Worm (Caenorhabditis elegans): ENCODE data around the gene skr-10.

skr-10 gene

ce11 chrIV:15931176-15931575 is 15.4 kb upstream of the skr-10 start (continued):
- TF ChIP-seq dpff-1 (tag; optimal IDR thresholded peaks at IDR 0.05) (no peak), C06A6.2 (GFP tag; conservative IDR thresholded peaks at IDR 0.05) (no peak), egl-44 (GFP tag; IDR thresholded peaks at IDR 0.05) (peak; percentile 39; the same call in 1 of the 2 replicates), lsy-27 (tag; optimal IDR thresholded peaks at IDR 0.05; ENCODE audit: borderline replicate concordance, insufficient read depth) (peak; percentile 43), attf-3 (GFP tag; conservative IDR thresholded peaks at IDR 0.05) (no peak), mcd-1 (GFP tag; IDR thresholded peaks at IDR 0.05) (0 out of 2 replicates have a peak, but pooled peaks have one; percentile 14)

- TF ChIP-seq nhr-80 (tag; optimal IDR thresholded peaks at IDR 0.05) (no peak), sdz-38 (tag; optimal IDR thresholded peaks at IDR 0.05) (no peak), ekl-4 (GFP tag; IDR thresholded peaks at IDR 0.05) (0 out of 2 replicates have a peak, but pooled peaks have one; percentile 46), snpc-1.3 (tag; optimal IDR thresholded peaks at IDR 0.05; ENCODE audit: insufficient read depth) (peak; percentile 68), him-1 (tag; optimal IDR thresholded peaks at IDR 0.05) (peak; percentile 7), cebp-2 (GFP tag; IDR thresholded peaks at IDR 0.05) (no peak), attf-6 (GFP tag; IDR thresholded peaks at IDR 0.05) (peak; percentile 97), repo-1 (tag; optimal IDR thresholded peaks at IDR 0.05) (no peak), xnd-1 (tag; optimal IDR thresholded peaks at IDR 0.05) (no peak), ztf-3 (GFP tag; optimal IDR thresholded peaks at IDR 0.05) (peak; percentile 47), ceh-58 (GFP tag; IDR thresholded peaks at IDR 0.05) (no peak), let-607 (tag; optimal IDR thresholded peaks at IDR 0.05) (peak; percentile 18 to 27), aptf-3 (GFP tag; IDR thresholded peaks at IDR 0.05) (no peak), snpc-4 (GFP tag; optimal IDR thresholded peaks at IDR 0.05) (peak; percentile 87), snpc-4 (tag; optimal IDR thresholded peaks at IDR 0.05) (peak; percentile 51 to 96 (median 92)), B0336.3 (GFP tag; IDR thresholded peaks at IDR 0.05) (no peak), ceh-91 (GFP tag; IDR thresholded peaks at IDR 0.05) (no peak), ama-1 (optimal IDR thresholded peaks at IDR 0.05) (no peak), ama-1 (GFP tag; optimal IDR thresholded peaks at IDR 0.05) (peak in 1 of 2 experiments; percentile 80), B0035.1 (tag; optimal IDR thresholded peaks at IDR 0.05) (no peak), lin-35 (GFP tag; optimal IDR thresholded peaks at IDR 0.05) (peak in 1 of 3 experiments; percentile 35), hrde-1 (tag; optimal IDR thresholded peaks at IDR 0.05; ENCODE audit: borderline replicate concordance) (no peak), mes-4 (tag; optimal IDR thresholded peaks at IDR 0.05) (peak; percentile 69), hlh-26 (GFP tag; conservative IDR thresholded peaks at IDR 0.05) (no peak), F22D6.2 (tag; optimal IDR thresholded peaks at IDR 0.05) (no peak), D2030.7 (GFP tag; IDR thresholded peaks at IDR 0.05) (peak; percentile 50), Y56A3A.18 (GFP tag; IDR thresholded peaks at IDR 0.05) (no peak), fkh-3 (tag; optimal IDR thresholded peaks at IDR 0.05) (no peak), hmg-1.2 (GFP tag; IDR thresholded peaks at IDR 0.05) (peak; percentile 73), gei-17 (GFP tag; optimal IDR thresholded peaks at IDR 0.05) (no peak), F37B4.10 (GFP tag; IDR thresholded peaks at IDR 0.05) (no peak), hmg-20 (GFP tag; IDR thresholded peaks at IDR 0.05) (no peak), bed-1 (GFP tag; IDR thresholded peaks at IDR 0.05) (no peak), madf-6 (GFP tag; IDR thresholded peaks at IDR 0.05) (peak; percentile 43), pbrm-1 (GFP tag; IDR thresholded peaks at IDR 0.05) (peak; percentile 64), attf-3 (GFP tag; conservative IDR thresholded peaks at IDR 0.05) (no peak), lir-1 (GFP tag; conservative IDR thresholded peaks at IDR 0.05) (no peak), T26A5.8 (tag; optimal IDR thresholded peaks at IDR 0.05) (no peak), sea-2 (GFP tag; IDR thresholded peaks at IDR 0.05) (no peak), rec-8 (tag; optimal IDR thresholded peaks at IDR 0.05) (peak; percentile 16 to 44), ccch-3 (GFP tag; optimal IDR thresholded peaks at IDR 0.05) (peak; percentile 34), T07F8.4 (tag; optimal IDR thresholded peaks at IDR 0.05) (peak; percentile 62)
Observed at ce11 chrIV:15931833-15932232, 14.8 kb upstream of the skr-10 start.
